Worm (Caenorhabditis elegans) whole organism, midembryonic: ENCODE results near the gene srsx-9.

ENCODE experiments used
- T22C8.4 ChIP-seq: fragments of 200-800 bp; sonication (Bioruptor generic); IDR thresholded peaks from 2 replicates; pipeline ENCODE4 v1.3.6; 2022; ENCODE audit warnings: missing genetic modification characterization, missing compliant biosample characterization
- cog-1 ChIP-seq: sonication (generic microtip); optimal IDR thresholded peaks from 2 replicates; lab custom pipeline; 2016; ENCODE audit warnings: missing genetic modification characterization, missing compliant biosample characterization
- flt-1 ChIP-seq: fragments of 200-800 bp; sonication (Bioruptor generic); IDR thresholded peaks from 2 replicates; pipeline ENCODE4 v1.3.6; 2022; ENCODE audit warnings: missing genetic modification characterization, missing compliant biosample characterization
- klf-2 ChIP-seq: fragments of 200-800 bp; sonication (Bioruptor generic); conservative IDR thresholded peaks from 2 replicates; pipeline ENCODE4 v1.3.6; 2022; ENCODE audit warnings: missing genetic modification reagents, missing genetic modification characterization, missing compliant biosample characterization
- med-1 ChIP-seq: sonication (generic microtip); optimal IDR thresholded peaks from 2 replicates; lab custom pipeline; 2017; ENCODE audit warnings: missing genetic modification characterization, mild to moderate bottlenecking, missing compliant biosample characterization, antibody characterized with exemption, missing genetic modification reagents; ENCODE audit not compliant: insufficient read depth
- ref-1 ChIP-seq: fragments of 200-800 bp; sonication (Bioruptor generic); conservative IDR thresholded peaks from 2 replicates; pipeline ENCODE4 v1.3.6; 2022; ENCODE audit warnings: missing genetic modification reagents, missing genetic modification characterization, missing compliant biosample characterization
- tab-1 ChIP-seq: fragments of 200-800 bp; sonication (Bioruptor generic); IDR thresholded peaks from 2 replicates; pipeline ENCODE4 v1.3.6; 2022; ENCODE audit warnings: missing genetic modification characterization, missing compliant biosample characterization
- ztf-23 ChIP-seq: fragments of 200-800 bp; sonication (Bioruptor generic); IDR thresholded peaks from 2 replicates; pipeline ENCODE4 v1.3.6; 2022; ENCODE audit warnings: missing genetic modification reagents, missing genetic modification characterization, missing compliant biosample characterization
- ztf-29 ChIP-seq: fragments of 200-800 bp; sonication (Bioruptor generic); IDR thresholded peaks from 2 replicates; pipeline ENCODE4 v1.3.6; 2022; ENCODE audit warnings: missing genetic modification reagents, missing genetic modification characterization, missing compliant biosample characterization

ce11 chrV:4979060-4979459 is 6.2 kb upstream of the srsx-9 start, which contains the start of gene srsx-11:
- no peak for TF ChIP-seq ref-1 (GFP tag; lab: Robert Waterston, UW)
- TF ChIP-seq ztf-29 (GFP tag; lab: Robert Waterston, UW), result no peak
- no peak for TF ChIP-seq klf-2
- no peak for TF ChIP-seq flt-1
- TF ChIP-seq T22C8.4, result no peak
- TF ChIP-seq tab-1 (GFP tag; lab: Robert Waterston, UW), result no peak
- TF ChIP-seq med-1 (GFP tag; lab: Kevin White, UChicago), result no peak
- TF ChIP-seq ztf-23 (GFP tag; lab: Robert Waterston, UW), result no peak
- no peak for TF ChIP-seq cog-1
